Worm (Caenorhabditis elegans): ENCODE data around the gene ZK546.2.

- TF ChIP-seq nhr-28 (tag; optimal IDR thresholded peaks at IDR 0.05), result no peak
- no peak for TF ChIP-seq elt-1 (tag; optimal IDR thresholded peaks at IDR 0.05; ENCODE audit: borderline replicate concordance, insufficient read depth)
- no peak for TF ChIP-seq unc-62 (GFP tag; optimal IDR thresholded peaks at IDR 0.05)
- TF ChIP-seq snpc-4 (tag; optimal IDR thresholded peaks at IDR 0.05), result no peak
- TF ChIP-seq mep-1 (tag; optimal IDR thresholded peaks at IDR 0.05), result no peak
Observed at ce11 chrII:4968863-4969262, 23.0 kb downstream of the ZK546.2 start, which contains the start of gene shc-2.

Data from whole organism, mixed stage, embryonic.